Worm (Caenorhabditis elegans) whole organism, mixed stage, embryonic: ENCODE data around the gene C07A9.10.
"Not testable (repeated sequence)": the region's sequence is repeated elsewhere in the genome, so short reads cannot be mapped to it uniquely, and the experiment has no call there.

ENCODE experiments used
- blmp-1 ChIP-seq: fragments of 150-350 bp; optimal IDR thresholded peaks from 2 replicates; lab custom pipeline; 2014; ENCODE audit warnings: missing biosample characterization, missing genetic modification characterization
- elt-1 ChIP-seq: sonication (generic microtip); optimal IDR thresholded peaks from 2 replicates; lab custom pipeline; 2017; ENCODE audit warnings: missing genetic modification characterization, mild to moderate bottlenecking, missing compliant biosample characterization, antibody characterized with exemption, moderate library complexity, borderline replicate concordance; ENCODE audit not compliant: insufficient read depth
- nhr-2 ChIP-seq: fragments of 150-350 bp; optimal IDR thresholded peaks from 2 replicates; lab custom pipeline; 2014; ENCODE audit warnings: missing biosample characterization, missing genetic modification characterization
- nhr-237 ChIP-seq: fragments of 150-350 bp; optimal IDR thresholded peaks from 2 replicates; lab custom pipeline; 2014; ENCODE audit warnings: missing biosample characterization, missing genetic modification characterization
- nhr-28 ChIP-seq: fragments of 150-350 bp; optimal IDR thresholded peaks from 2 replicates; lab custom pipeline; 2014; ENCODE audit warnings: missing biosample characterization, missing genetic modification characterization
- snpc-4 ChIP-seq: fragments of 150-350 bp; optimal IDR thresholded peaks from 2 replicates; lab custom pipeline; 2014; ENCODE audit warnings: missing biosample characterization, missing genetic modification characterization
- sptf-1 ChIP-seq: sonication (generic microtip); optimal IDR thresholded peaks from 2 replicates; lab custom pipeline; 2017; ENCODE audit warnings: mild to moderate bottlenecking, missing genetic modification characterization, moderate library complexity, missing compliant biosample characterization
- unc-39 ChIP-seq: fragments of 150-350 bp; optimal IDR thresholded peaks from 2 replicates; lab custom pipeline; 2014; ENCODE audit warnings: missing biosample characterization, missing genetic modification characterization
- unc-62 ChIP-seq: fragments of 150-350 bp; optimal IDR thresholded peaks from 2 replicates; lab custom pipeline; 2014; ENCODE audit warnings: missing biosample characterization, missing genetic modification reagents, missing genetic modification characterization

- not testable (repeated sequence) for TF ChIP-seq snpc-4; nhr-2 (tag; lab: Kevin White, UChicago); nhr-28 (tag; lab: Kevin White, UChicago); sptf-1; elt-1 (tag; lab: Kevin White, UChicago); nhr-237 (tag; lab: Kevin White, UChicago); blmp-1 (tag; lab: Kevin White, UChicago); unc-39 (tag; lab: Kevin White, UChicago); unc-62 (GFP tag; lab: Kevin White, UChicago)
Measured at ce11 chrIII:9682729-9683128, 3.1 kb downstream of the C07A9.10 start, which contains the start of gene C07A9.5.
